Worm (Caenorhabditis elegans) whole organism, dauer: Measurements from ENCODE around the gene C33C12.12.

Experiments
- unc-62 ChIP-seq: sonication (generic microtip); optimal IDR thresholded peaks from 2 replicates; lab custom pipeline; 2017; ENCODE audit warnings: missing biosample characterization, missing genetic modification reagents, missing genetic modification characterization

The C33C12.12 gene

DNA sequence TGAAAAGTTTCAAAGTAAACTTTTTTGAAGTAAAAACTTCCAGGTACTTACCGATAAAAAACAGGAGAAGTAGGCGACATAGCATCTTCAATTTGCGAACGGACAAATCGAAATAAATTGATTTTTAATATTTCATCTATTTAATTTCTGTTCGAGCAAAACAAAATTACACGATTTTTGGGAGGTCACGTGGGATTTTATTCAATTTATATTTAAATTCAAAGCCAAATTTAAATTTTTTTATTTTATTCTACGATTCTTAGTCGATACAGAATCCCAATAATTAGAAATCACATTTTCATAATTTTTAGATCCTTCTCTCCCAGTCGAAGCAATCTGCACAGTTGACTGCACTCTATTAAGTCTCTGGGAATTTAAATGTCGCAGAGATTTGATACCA, at the start of gene C33C12.12:
TSS of gene C33C12.12 (minus strand) at position 101 of the 400 bp plus-strand sequence.
- no peak for TF ChIP-seq unc-62 (GFP tag; lab: Kevin White, UChicago)

DNA sequence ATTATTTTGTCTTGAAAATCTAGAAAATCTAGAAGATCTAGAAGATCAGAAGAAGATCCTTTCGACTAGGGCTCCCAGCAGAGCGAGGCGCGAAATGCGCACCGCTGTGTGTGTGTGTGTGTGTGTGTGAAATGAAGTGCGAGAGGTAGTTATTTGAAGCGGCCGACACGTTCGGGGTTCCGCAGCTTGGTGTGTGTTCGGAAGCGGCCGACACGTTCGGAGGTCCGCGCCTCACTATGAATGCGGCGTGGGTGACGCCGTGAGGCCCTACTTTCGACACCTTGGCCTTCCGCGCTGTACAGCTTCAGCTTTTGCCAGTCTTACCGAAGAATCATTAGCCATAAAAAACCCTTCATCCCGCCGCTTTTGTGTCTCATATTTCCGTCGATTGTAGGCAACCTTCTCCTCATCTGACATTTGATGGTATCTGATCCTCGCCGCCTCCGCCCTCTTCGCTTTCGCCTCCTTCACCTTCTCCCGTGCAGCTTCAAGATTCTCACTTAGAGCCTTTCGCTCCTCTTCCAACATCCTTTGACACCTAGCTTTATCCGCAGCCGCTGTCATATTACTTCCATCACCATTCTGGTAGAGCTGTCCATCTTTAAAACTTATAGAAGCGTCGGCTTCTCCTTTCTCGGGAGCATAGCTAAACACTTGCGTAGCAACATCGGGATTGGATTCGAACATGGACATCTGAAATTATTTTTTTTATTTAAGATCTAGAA, 47.1 kb upstream of the C33C12.12 start:
- TF ChIP-seq unc-62 (GFP tag; lab: Kevin White, UChicago) = no peak

DNA sequence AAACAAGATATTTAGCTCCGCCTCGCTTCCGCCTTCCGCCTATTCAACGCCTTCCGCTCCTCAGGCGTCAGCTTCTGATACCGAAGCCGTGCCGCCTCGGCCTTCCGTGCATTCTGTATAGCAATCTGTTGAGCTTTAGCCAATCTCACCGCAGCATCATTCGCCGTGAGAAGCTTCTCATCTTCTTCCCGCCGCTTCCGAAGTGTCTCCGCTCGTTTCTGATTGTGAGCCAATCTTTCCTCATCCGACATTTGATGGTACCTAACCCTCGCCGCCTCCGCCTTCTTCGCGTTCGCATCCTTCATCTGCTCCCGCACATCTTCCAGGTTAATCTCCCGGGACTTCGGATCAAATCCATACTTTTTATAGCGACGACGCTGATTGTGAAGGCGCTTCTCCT, 45.5 kb upstream of the C33C12.12 start:
- TF ChIP-seq unc-62 (GFP tag; lab: Kevin White, UChicago) = no peak

DNA sequence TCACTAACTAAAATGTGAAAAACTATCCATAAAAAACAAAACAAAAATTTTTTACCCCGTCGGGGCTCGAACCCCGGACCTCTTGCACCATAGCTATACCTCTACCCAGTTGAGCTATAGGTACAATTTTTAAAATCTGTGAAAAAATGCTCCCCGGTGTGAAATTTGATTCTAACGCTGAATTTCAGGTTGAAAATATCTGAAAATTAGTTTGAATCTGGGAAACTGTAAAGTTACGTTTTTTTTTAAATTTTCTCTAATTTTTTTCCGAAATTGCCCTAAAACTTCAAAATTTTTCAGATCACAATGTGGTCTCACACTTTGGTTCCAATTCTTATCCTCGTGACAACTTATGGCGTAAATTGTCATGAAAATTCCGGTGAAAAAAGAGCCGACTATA, 37.8 kb upstream of the C33C12.12 start, which contains the start of gene Y59C2A.1:
TSS of gene Y59C2A.1 (plus strand) at position 301 of the 400 bp plus-strand sequence.
- no peak for TF ChIP-seq unc-62 (GFP tag; lab: Kevin White, UChicago)

DNA sequence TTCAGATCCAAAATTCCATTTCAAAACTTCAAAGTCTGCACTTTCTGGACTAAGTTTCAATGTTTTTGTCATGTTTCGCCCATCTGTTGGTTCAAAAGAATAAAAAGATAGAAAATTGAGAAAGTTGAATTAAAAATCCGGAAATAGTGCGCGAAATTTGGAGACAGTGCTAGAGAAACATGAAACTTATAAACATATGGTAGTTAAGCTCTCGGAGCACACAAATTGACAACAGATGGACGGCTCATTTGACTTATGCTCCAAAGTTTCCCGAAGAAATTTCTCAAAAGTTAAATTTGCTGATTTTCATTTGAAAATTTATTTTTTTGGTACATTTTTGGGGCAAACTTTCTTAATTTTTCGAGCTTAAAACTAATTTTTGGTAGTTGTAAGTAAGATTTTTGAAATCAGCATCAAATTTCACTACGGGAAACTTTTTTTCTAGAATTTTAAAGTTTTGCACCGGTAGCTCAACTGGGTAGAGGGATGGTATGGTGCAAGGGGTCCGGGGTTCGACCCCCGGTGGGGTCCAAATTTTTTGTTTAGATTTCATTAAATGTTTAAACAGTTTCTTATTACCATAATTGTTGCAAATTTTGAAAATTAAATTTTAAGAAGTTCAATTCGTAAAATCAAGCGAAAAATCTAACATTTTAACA, 36.2 kb upstream of the C33C12.12 start:
- no peak for TF ChIP-seq unc-62 (GFP tag; lab: Kevin White, UChicago)

DNA sequence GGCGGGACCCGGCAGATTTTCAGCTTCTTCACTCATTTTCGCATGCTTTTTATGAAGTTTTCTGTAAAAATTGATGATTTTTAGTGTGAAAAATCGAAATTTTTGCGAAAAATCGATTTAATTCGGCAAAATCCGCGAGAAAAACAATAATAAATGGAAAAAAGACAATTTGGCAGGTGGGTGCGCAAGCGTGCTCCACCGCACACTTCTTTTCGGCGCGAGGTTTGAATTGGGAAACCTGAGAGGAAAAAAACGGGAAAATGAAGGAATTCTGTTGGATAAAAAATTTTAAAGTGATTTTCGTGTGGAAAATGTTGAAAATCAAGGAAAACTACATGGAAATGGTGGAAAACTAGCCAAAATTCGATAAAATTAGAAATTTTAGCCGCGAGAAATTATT, 34.1 kb upstream of the C33C12.12 start, which contains the start of gene Y59C2A.2:
TSS of gene Y59C2A.2 (minus strand) at position 61 of the 400 bp plus-strand sequence.
- TF ChIP-seq unc-62 (GFP tag; lab: Kevin White, UChicago) = no peak

DNA sequence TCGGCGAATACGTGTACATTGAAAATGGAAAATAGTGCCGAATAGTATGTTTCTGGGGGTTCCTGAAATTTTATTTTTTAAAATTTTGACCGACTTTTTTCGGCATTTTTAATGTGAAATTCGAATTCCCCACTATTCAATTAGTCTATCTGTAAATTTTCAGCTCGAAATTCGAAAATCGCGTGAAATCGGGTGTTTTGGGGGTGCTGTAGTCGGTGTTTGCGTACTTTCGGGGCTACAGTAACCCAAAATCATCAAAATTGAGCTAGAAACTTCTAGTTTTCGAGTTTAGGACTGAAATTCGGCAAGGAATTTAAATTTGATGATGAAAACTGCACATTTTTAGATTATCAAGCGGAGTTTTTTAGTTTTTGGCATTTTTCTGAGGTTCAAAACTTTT, 32.2 kb upstream of the C33C12.12 start:
- TF ChIP-seq unc-62 (GFP tag; lab: Kevin White, UChicago) = no peak

DNA sequence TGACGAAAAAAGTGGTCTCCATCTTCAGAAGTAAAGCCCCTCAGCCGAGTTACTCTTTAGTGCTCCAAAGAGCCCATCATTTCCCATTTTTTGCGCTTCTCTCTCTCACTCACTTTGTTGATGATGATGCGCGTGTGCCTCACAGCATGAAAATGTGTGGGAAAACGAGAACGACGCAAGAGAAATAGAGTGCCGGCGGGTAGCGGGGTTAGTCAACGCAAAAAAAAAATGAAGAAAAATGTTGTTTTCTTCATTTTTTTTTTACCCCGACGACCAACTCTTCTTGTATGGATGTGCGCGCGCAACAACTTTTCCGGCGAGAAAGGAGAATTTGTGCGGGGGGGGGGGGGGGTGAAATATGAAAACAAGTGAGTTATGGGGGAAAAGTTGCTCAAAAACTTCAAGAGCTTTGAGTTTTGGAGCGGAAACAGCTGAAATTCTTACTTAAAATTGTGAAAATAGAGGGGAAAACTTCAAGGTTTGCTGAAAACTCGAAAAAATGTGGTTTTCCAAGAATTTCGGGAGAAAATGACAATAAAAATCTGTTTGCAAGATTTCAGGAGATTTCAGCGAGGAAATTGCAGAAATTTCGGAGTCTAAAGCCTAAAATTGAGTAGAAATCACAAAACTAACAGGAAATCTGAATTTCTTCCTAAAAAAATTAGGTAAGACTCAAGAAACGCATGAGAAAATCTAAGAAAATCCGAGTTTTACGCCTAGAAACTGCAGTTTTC, 27.7 kb upstream of the C33C12.12 start, which contains the start of gene C33C12.1:
TSS of gene C33C12.1 (plus strand) at position 684 of the 734 bp plus-strand sequence.
- TF ChIP-seq unc-62 (GFP tag; lab: Kevin White, UChicago) = no peak

DNA sequence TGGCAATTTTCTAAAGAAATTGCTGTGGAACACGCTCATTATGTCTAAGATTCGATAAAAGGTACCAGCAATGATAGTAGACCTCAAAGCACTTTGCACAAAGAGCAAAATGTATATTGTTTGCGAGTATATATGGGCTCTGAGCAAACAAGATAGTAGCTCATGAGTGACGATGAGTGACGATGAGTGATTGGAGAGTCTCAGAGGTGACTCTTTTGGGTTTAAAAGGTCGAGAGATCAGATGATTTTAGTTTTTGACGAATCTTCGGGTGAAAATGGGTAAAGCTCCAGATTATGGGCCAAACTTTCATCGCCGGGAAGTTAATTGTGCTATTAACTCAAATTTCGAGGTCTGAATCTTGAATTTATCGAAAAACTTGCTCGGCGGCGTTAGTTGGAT, 26.8 kb upstream of the C33C12.12 start:
- TF ChIP-seq unc-62 (GFP tag; lab: Kevin White, UChicago) = no peak

DNA sequence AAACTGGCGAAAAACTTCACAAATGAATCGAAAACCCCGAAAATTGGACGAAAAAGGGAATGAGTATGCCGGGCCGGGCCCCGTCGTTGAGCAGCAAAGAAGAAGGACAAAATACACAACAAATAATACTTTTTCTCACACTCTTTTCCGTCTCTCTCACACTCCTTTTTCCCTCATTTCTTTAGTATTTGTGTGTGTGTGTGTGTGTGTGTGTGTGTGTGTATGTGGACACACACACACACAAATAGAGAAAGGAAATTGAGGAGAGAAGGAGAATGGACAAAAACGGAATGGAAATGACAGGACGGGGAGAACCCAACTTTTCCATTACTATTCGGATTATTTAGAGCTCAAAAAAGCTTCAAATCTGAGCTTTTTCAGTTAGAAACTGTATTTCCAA, 25.6 kb upstream of the C33C12.12 start:
- no peak for TF ChIP-seq unc-62 (GFP tag; lab: Kevin White, UChicago)

DNA sequence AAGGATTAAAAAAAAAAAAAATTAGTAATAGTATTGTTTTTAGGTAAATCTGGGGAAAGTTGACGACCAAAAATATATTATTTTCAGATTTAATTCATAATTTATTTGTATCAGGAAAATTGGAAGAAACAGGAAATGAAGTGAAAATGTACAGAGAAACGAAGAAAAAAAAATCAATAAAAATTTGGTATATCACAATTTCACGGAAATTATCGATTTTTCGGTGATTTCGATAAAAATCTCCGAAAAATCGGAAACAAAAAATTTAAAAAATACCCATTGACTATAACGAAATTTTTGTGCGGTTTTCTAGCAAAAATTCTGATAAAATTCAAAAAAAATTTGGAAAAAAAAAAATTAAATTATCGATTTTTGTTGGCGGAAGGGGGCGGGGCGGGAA, 22.3 kb upstream of the C33C12.12 start:
- no peak for TF ChIP-seq unc-62 (GFP tag; lab: Kevin White, UChicago)

DNA sequence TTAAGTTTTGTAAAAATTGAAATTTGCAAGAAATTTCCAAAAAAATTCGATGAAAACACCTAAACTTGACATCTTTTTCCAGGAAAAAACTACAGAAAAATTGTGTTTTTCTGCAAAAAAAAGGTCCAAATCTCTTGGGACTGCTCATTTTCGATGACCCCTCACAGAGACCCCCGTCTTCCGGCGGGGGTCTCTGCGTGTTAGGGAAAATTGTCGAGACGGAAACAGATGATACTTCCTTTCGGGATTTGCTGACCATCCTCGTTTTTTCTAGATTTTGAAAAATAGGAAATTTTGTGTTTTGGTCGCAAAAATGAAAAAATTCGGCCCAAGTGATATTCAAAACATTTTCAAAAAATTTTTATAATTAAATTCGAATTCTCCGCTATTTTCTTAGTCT, 21.4 kb upstream of the C33C12.12 start:
- no peak for TF ChIP-seq unc-62 (GFP tag; lab: Kevin White, UChicago)

DNA sequence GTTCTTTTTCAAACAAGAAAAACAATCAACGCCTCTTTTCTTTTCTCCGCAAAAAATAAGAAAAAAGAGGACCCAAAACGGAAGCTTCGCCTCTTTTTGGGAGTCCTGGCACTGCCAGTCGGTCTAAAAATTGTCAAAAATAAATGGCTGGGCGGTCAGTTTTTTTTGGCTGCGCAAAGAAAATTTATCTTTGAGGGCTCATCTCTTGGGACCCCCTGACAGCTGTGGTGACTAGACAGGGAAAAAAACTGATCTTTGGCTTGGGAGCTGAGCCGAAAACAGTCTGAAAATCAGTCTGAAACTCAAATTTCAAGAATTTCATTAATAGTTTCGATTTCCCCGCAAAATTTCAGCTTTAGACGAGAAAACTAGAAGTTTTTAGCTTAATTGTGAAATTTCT, 20.5 kb upstream of the C33C12.12 start:
- no peak for TF ChIP-seq unc-62 (GFP tag; lab: Kevin White, UChicago)

DNA sequence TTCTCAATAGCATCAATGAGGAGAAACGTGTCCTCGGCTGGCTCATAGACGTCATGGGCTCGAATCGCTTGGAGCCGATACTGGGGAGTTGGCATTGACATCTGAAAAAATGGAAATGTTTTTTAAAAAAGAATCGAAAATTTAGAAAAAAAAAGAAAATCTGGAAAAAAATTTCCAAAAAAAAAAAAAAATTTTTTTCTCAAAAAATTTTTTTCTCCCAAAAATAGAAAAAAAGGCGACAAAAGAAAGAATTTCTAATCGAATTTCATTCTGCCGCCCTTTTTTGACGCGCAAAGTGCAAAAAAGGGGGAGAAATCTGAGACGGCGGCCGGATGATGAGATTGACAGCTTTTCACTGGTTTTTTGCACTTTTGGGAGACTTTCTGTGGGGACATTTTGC, 19.4 kb upstream of the C33C12.12 start, which contains the start of gene mtq-2:
TSS of gene mtq-2 (minus strand) at position 101 of the 400 bp plus-strand sequence.
- no peak for TF ChIP-seq unc-62 (GFP tag; lab: Kevin White, UChicago)

DNA sequence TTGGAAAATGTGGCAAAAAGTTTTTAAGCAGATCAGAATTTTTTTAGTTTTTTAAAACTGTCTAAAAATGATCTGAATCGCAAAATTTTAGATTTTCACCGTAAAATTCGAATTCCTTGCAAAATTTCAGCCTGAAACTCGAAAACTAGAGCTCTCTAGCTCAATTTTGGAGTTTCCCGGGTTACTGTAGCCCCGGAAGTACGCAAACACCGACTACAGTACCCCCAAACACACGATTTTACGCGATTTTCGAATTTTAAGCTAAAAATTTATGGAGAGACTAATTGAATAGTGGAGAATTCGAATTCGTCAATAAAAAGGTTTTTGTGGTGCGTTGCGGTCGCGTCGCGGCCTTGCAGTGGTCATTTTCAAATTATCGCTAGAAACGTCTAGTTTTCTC, 16.7 kb upstream of the C33C12.12 start:
- TF ChIP-seq unc-62 (GFP tag; lab: Kevin White, UChicago) = no peak

DNA sequence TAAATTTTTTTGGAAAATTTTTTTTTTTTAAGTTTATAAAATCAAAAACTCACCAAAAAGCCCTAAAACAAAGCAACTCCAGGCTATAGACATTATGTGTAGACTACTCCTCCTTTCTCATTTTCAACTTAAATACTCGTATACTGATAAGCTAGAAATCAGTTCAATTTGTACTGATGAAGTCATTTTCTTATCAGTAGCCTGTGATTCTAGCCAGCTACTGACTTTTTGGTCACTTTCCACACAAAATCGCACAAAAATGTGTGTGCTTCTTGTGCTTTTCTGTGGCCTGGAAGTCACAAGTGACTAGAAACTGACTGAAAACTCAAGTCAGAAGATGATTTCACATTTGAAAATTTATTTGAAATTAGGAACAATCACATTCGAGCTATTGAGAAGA, 16.3 kb upstream of the C33C12.12 start, which contains the start of gene gba-2:
TSS of gene gba-2 (minus strand) at position 106 of the 400 bp plus-strand sequence.
- TF ChIP-seq unc-62 (GFP tag; lab: Kevin White, UChicago) = no peak
